Fruit fly (Drosophila melanogaster) whole organism, embryonic: ENCODE results near the gene CG6012.

Source experiments
- Aef1 ChIP-seq: fragments of 200-800 bp; sonication (Bioruptor generic); IDR thresholded peaks from 3 replicates; pipeline ENCODE4 v1.3.6; 2022; ENCODE audit warnings: missing biosample characterization, missing genetic modification characterization
- BtbVII ChIP-seq: fragments of 200-800 bp; sonication (Bioruptor generic); optimal IDR thresholded peaks from 3 replicates; lab custom pipeline; 2017; ENCODE audit warnings: missing biosample characterization, mild to moderate bottlenecking, missing genetic modification characterization
- CG10267 ChIP-seq: fragments of 200-800 bp; sonication (Bioruptor generic); optimal IDR thresholded peaks from 2 replicates; lab custom pipeline; 2018; ENCODE audit warnings: missing biosample characterization, mild to moderate bottlenecking, missing genetic modification characterization, moderate library complexity
- CG11695 ChIP-seq: fragments of 200-800 bp; sonication (Bioruptor generic); IDR thresholded peaks from 3 replicates; pipeline ENCODE4 v1.3.6; 2022; ENCODE audit warnings: missing biosample characterization, missing genetic modification characterization
- CG12071 ChIP-seq: fragments of 200-800 bp; sonication (Bioruptor generic); optimal IDR thresholded peaks from 3 replicates; lab custom pipeline; 2018; ENCODE audit warnings: missing biosample characterization, mild to moderate bottlenecking, missing genetic modification characterization
- CG13424 ChIP-seq: fragments of 200-800 bp; sonication (Bioruptor generic); optimal IDR thresholded peaks from 2 replicates; lab custom pipeline; 2019; ENCODE audit warnings: missing biosample characterization, mild to moderate bottlenecking, missing genetic modification characterization, moderate library complexity
- CG14860 ChIP-seq: fragments of 200-800 bp; sonication (Bioruptor generic); IDR thresholded peaks from 3 replicates; pipeline ENCODE4 v1.3.6; 2022; ENCODE audit warnings: missing biosample characterization, missing genetic modification characterization; ENCODE audit not compliant: partially characterized antibody
- CG15269 ChIP-seq: fragments of 200-800 bp; sonication (Bioruptor generic); optimal IDR thresholded peaks from 2 replicates; lab custom pipeline; 2018; ENCODE audit warnings: missing biosample characterization, mild to moderate bottlenecking, missing genetic modification characterization, moderate library complexity
- CG1529 ChIP-seq: fragments of 200-800 bp; sonication (Bioruptor generic); optimal IDR thresholded peaks from 3 replicates; lab custom pipeline; 2018; ENCODE audit warnings: missing biosample characterization, missing genetic modification characterization
- CG15601 ChIP-seq: fragments of 200-800 bp; sonication (Bioruptor generic); optimal IDR thresholded peaks from 3 replicates; lab custom pipeline; 2019; ENCODE audit warnings: missing biosample characterization, mild to moderate bottlenecking, missing genetic modification characterization, moderate library complexity
- CG15696 ChIP-seq: fragments of 200-800 bp; sonication (Bioruptor generic); optimal IDR thresholded peaks from 2 replicates; lab custom pipeline; 2019; ENCODE audit warnings: missing biosample characterization, mild to moderate bottlenecking, missing genetic modification characterization, moderate library complexity
- CG17361 ChIP-seq: fragments of 200-800 bp; sonication (Bioruptor generic); IDR thresholded peaks from 3 replicates; pipeline ENCODE4 v1.3.6; 2022; ENCODE audit warnings: missing biosample characterization, missing genetic modification characterization
- CG2712 ChIP-seq: fragments of 200-800 bp; optimal IDR thresholded peaks from 3 replicates; lab custom pipeline; 2019; ENCODE audit warnings: missing biosample characterization, mild to moderate bottlenecking, missing genetic modification characterization, moderate library complexity
- CG30431 ChIP-seq: fragments of 200-800 bp; sonication (Bioruptor generic); optimal IDR thresholded peaks from 2 replicates; lab custom pipeline; 2017; ENCODE audit warnings: missing biosample characterization, missing genetic modification characterization
- CG3407 ChIP-seq: fragments of 200-800 bp; sonication (Bioruptor generic); optimal IDR thresholded peaks from 2 replicates; lab custom pipeline; 2018; ENCODE audit warnings: missing biosample characterization, mild to moderate bottlenecking, missing genetic modification characterization
- CG6254 ChIP-seq: fragments of 200-800 bp; sonication (Bioruptor generic); optimal IDR thresholded peaks from 3 replicates; lab custom pipeline; 2017; ENCODE audit warnings: mild to moderate bottlenecking, missing biosample characterization, missing genetic modification reagents, missing genetic modification characterization
- Camta ChIP-seq: fragments of 200-800 bp; sonication (Bioruptor generic); optimal IDR thresholded peaks from 2 replicates; lab custom pipeline; 2016; ENCODE audit warnings: missing biosample characterization, missing genetic modification characterization
- D19A ChIP-seq: fragments of 200-800 bp; optimal IDR thresholded peaks from 3 replicates; lab custom pipeline; 2019; ENCODE audit warnings: missing biosample characterization, mild to moderate bottlenecking, missing genetic modification characterization, moderate library complexity
- Deaf1 ChIP-seq: fragments of 200-800 bp; optimal IDR thresholded peaks from 3 replicates; lab custom pipeline; 2019; ENCODE audit warnings: missing biosample characterization, mild to moderate bottlenecking, missing genetic modification characterization, moderate library complexity
- Doc2 ChIP-seq: fragments of 200-800 bp; sonication (Bioruptor generic); IDR thresholded peaks from 2 replicates; pipeline ENCODE4 v1.3.6; 2022; ENCODE audit warnings: missing biosample characterization, missing genetic modification characterization
- E2f2 ChIP-seq: fragments of 200-800 bp; sonication (Bioruptor generic); IDR thresholded peaks from 2 replicates; pipeline ENCODE4 v1.3.6; 2022; ENCODE audit warnings: missing biosample characterization, missing genetic modification characterization
- Fer3 ChIP-seq: fragments of 200-800 bp; sonication (Bioruptor generic); optimal IDR thresholded peaks from 2 replicates; lab custom pipeline; 2018; ENCODE audit warnings: missing biosample characterization, mild to moderate bottlenecking, missing genetic modification characterization, moderate library complexity
- Hr3 ChIP-seq: fragments of 200-800 bp; sonication (Bioruptor generic); optimal IDR thresholded peaks from 3 replicates; lab custom pipeline; 2016; ENCODE audit warnings: missing biosample characterization, missing genetic modification characterization
- Hr51 ChIP-seq, 2 experiments: fragments of 200-800 bp; sonication (Bioruptor generic); optimal IDR thresholded peaks; 2 replicates in 1 of 2; 3 replicates in 1 of 2; lab custom pipeline; 2016 to 2018; ENCODE audit warnings: missing biosample characterization in 2 of 2, missing genetic modification characterization in 2 of 2, mild to moderate bottlenecking in 1 of 2, moderate library complexity in 1 of 2
- Hr78 ChIP-seq, 2 experiments: fragments of 200-800 bp in 1 of 2; fragments of >200 bp in 1 of 2; sonication (Bioruptor generic) in 1 of 2; optimal IDR thresholded peaks; 2 replicates each; lab custom pipeline; 2017 to 2019; ENCODE audit warnings: missing biosample characterization in 2 of 2, missing genetic modification characterization in 2 of 2, mild to moderate bottlenecking in 1 of 2, moderate library complexity in 1 of 2
- Nf-YB ChIP-seq: fragments of 200-800 bp; sonication (Bioruptor generic); optimal IDR thresholded peaks from 3 replicates; lab custom pipeline; 2019; ENCODE audit warnings: missing biosample characterization, mild to moderate bottlenecking, missing genetic modification characterization, moderate library complexity
- NfI ChIP-seq: fragments of 200-800 bp; sonication (Bioruptor generic); optimal IDR thresholded peaks from 3 replicates; lab custom pipeline; 2018; ENCODE audit warnings: missing biosample characterization, mild to moderate bottlenecking, missing genetic modification characterization, moderate library complexity
- Six4 ChIP-seq: fragments of 200-800 bp; sonication (Bioruptor generic); optimal IDR thresholded peaks from 2 replicates; lab custom pipeline; 2016; ENCODE audit warnings: missing biosample characterization, missing genetic modification characterization
- Ssrp ChIP-seq: fragments of 200-800 bp; sonication (Bioruptor generic); optimal IDR thresholded peaks from 2 replicates; lab custom pipeline; 2018; ENCODE audit warnings: missing biosample characterization, mild to moderate bottlenecking, missing genetic modification characterization, moderate library complexity
- YL-1 ChIP-seq: fragments of 200-800 bp; sonication (Bioruptor generic); optimal IDR thresholded peaks from 3 replicates; lab custom pipeline; 2017; ENCODE audit warnings: missing biosample characterization, mild to moderate bottlenecking, missing genetic modification characterization
- amos ChIP-seq: fragments of 200-800 bp; sonication (Bioruptor generic); IDR thresholded peaks from 2 replicates; pipeline ENCODE4 v1.3.6; 2022; ENCODE audit warnings: missing biosample characterization, missing genetic modification characterization; ENCODE audit not compliant: partially characterized antibody
- ap ChIP-seq: fragments of 200-800 bp; sonication (Bioruptor generic); IDR thresholded peaks from 2 replicates; pipeline ENCODE4 v1.3.6; 2022; ENCODE audit warnings: missing biosample characterization, missing genetic modification characterization
- ash1 ChIP-seq: fragments of 200-800 bp; sonication (Bioruptor generic); optimal IDR thresholded peaks from 2 replicates; lab custom pipeline; 2018; ENCODE audit warnings: missing biosample characterization, mild to moderate bottlenecking, missing genetic modification characterization
- cato ChIP-seq: fragments of 200-800 bp; sonication (Bioruptor generic); optimal IDR thresholded peaks from 2 replicates; lab custom pipeline; 2016; ENCODE audit warnings: missing biosample characterization, missing genetic modification characterization, borderline replicate concordance
- cg ChIP-seq: fragments of 200-800 bp; sonication (Bioruptor generic); optimal IDR thresholded peaks from 3 replicates; lab custom pipeline; 2019; ENCODE audit warnings: missing biosample characterization, mild to moderate bottlenecking, missing genetic modification characterization, moderate library complexity
- dysf ChIP-seq: fragments of 200-800 bp; sonication (Bioruptor generic); IDR thresholded peaks from 3 replicates; pipeline ENCODE4 v1.3.6; 2022; ENCODE audit warnings: missing biosample characterization, missing genetic modification characterization
- fd96Cb ChIP-seq: fragments of 200-800 bp; sonication (Bioruptor generic); optimal IDR thresholded peaks from 2 replicates; lab custom pipeline; 2018; ENCODE audit warnings: missing biosample characterization, mild to moderate bottlenecking, missing genetic modification characterization, moderate library complexity
- grn ChIP-seq: fragments of 200-800 bp; sonication (Bioruptor generic); optimal IDR thresholded peaks from 3 replicates; lab custom pipeline; 2017; ENCODE audit warnings: missing biosample characterization, missing genetic modification characterization
- knrl ChIP-seq: fragments of 200-800 bp; sonication (Bioruptor generic); IDR thresholded peaks from 3 replicates; pipeline ENCODE4 v1.3.6; 2022; ENCODE audit warnings: missing biosample characterization, missing genetic modification characterization; ENCODE audit not compliant: partially characterized antibody
- lmd ChIP-seq: fragments of 200-800 bp; sonication (Bioruptor generic); IDR thresholded peaks from 2 replicates; pipeline ENCODE4 v1.3.6; 2022; ENCODE audit warnings: missing biosample characterization, missing genetic modification characterization
- lola ChIP-seq, 3 experiments: fragments of >200 bp in 2 of 3; fragments of 200-800 bp in 1 of 3; sonication (Bioruptor generic) in 1 of 3; optimal IDR thresholded peaks; 2 replicates each; lab custom pipeline; 2017 to 2019; ENCODE audit warnings: missing biosample characterization in 3 of 3, missing genetic modification characterization in 3 of 3, mild to moderate bottlenecking in 1 of 3, moderate library complexity in 1 of 3
- nmo ChIP-seq: fragments of 200-800 bp; sonication (Bioruptor generic); optimal IDR thresholded peaks from 2 replicates; lab custom pipeline; 2018; ENCODE audit warnings: missing biosample characterization, mild to moderate bottlenecking, missing genetic modification characterization, moderate library complexity
- otp ChIP-seq: fragments of 200-800 bp; sonication (Bioruptor generic); IDR thresholded peaks from 3 replicates; pipeline ENCODE4, ENCODE4 v1.3.6; 2022; ENCODE audit warnings: missing biosample characterization, missing genetic modification characterization
- phol ChIP-seq: fragments of 200-800 bp; sonication (Bioruptor generic); optimal IDR thresholded peaks from 3 replicates; lab custom pipeline; 2018; ENCODE audit warnings: missing biosample characterization, mild to moderate bottlenecking, missing genetic modification characterization, moderate library complexity
- slbo ChIP-seq: fragments of 200-800 bp; sonication (Bioruptor generic); IDR thresholded peaks from 2 replicates; pipeline ENCODE4 v1.3.6; 2022; ENCODE audit warnings: missing biosample characterization, missing genetic modification characterization
- stc ChIP-seq: fragments of 200-800 bp; sonication (Bioruptor generic); IDR thresholded peaks from 2 replicates; pipeline ENCODE4 v1.3.6; 2022; ENCODE audit warnings: missing biosample characterization, missing genetic modification characterization
- trem ChIP-seq: fragments of 200-800 bp; optimal IDR thresholded peaks from 3 replicates; lab custom pipeline; 2019; ENCODE audit warnings: missing biosample characterization, mild to moderate bottlenecking, missing genetic modification characterization, moderate library complexity
- unpg ChIP-seq: fragments of 200-800 bp; sonication (Bioruptor generic); optimal IDR thresholded peaks from 3 replicates; lab custom pipeline; 2018; ENCODE audit warnings: missing biosample characterization, mild to moderate bottlenecking, missing genetic modification characterization, moderate library complexity
- zfh2 ChIP-seq: fragments of 200-800 bp; sonication (Bioruptor generic); optimal IDR thresholded peaks from 2 replicates; lab custom pipeline; 2016; ENCODE audit warnings: missing biosample characterization, missing genetic modification characterization

Gene CG6012

DNA sequence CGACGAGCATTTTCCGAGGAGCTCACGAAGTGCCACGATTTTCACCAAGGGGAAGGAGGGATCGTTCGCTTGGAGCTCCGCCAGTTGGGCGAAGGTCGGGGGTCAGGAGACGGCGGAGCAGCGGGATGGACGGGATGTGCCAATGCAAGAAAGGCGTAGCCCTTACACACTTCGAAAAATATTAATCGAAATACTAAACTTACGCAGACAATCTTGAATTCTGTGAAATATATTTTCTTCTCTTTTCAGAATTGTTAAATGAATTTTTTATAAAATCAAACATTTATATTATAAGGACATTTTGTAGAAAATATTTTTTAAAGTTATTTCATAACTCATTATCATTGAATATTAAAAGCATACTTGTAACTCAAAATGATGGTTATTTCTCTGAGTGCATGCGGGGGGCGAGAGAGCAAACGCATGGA is 7.6 kb upstream of the CG6012 start (continued):
- TF ChIP-seq CG13424 (tag; lab: Kevin White, UChicago) = peak; percentile 74
- TF ChIP-seq Hr3 (GFP tag; lab: Kevin White, UChicago) = peak; percentile 23
- TF ChIP-seq amos (GFP tag; lab: Robert Waterston, UW) = no peak
- TF ChIP-seq CG3407 (GFP tag; lab: Kevin White, UChicago) = peak; percentile 16
- no peak for TF ChIP-seq cato (GFP tag; lab: Kevin White, UChicago)
- peak; percentile 72 for TF ChIP-seq CG2712 (tag; lab: Kevin White, UChicago)
- peak; percentile 66 for TF ChIP-seq nmo (GFP tag; lab: Kevin White, UChicago)
- peak; percentile 69; the same call in 2 of the 3 replicates for TF ChIP-seq CG17361 (GFP tag; lab: Robert Waterston, UW)
- no peak for TF ChIP-seq zfh2 (GFP tag; lab: Kevin White, UChicago)
- no peak for TF ChIP-seq cg (GFP tag; lab: Kevin White, UChicago)
- TF ChIP-seq stc (GFP tag; lab: Robert Waterston, UW) = peak; percentile 44; the same call in 1 of the 2 replicates
- TF ChIP-seq Six4 (GFP tag; lab: Kevin White, UChicago) = no peak
- no peak for TF ChIP-seq otp (GFP tag; lab: Robert Waterston, UW)
- TF ChIP-seq CG12071 (GFP tag; lab: Kevin White, UChicago) = no peak
- TF ChIP-seq lola (GFP tag; optimal IDR thresholded peaks at IDR 0.05; lab: Kevin White, UChicago) = peak in 1 of 3 experiments; percentile 23
- TF ChIP-seq CG1529 (GFP tag; lab: Kevin White, UChicago) = no peak
- TF ChIP-seq Fer3 (tag; lab: Kevin White, UChicago) = peak; percentile 19
- TF ChIP-seq BtbVII (GFP tag; lab: Kevin White, UChicago) = peak; percentile 17
- peak; percentile 45 for TF ChIP-seq D19A
- peak; percentile 44 for TF ChIP-seq fd96Cb (tag; lab: Kevin White, UChicago)
- TF ChIP-seq Aef1 (GFP tag; lab: Robert Waterston, UW) = peak; percentile 36; the same call in 1 of the 3 replicates
- no peak for TF ChIP-seq CG30431 (GFP tag; lab: Kevin White, UChicago)
- TF ChIP-seq unpg (GFP tag; lab: Kevin White, UChicago) = peak; percentile 60
- 0 out of 2 replicates have a peak, but pooled peaks have one; percentile 13 for TF ChIP-seq ap (GFP tag; lab: Robert Waterston, UW)
- peak; percentile 12 for TF ChIP-seq NfI (GFP tag; lab: Kevin White, UChicago)
- TF ChIP-seq CG15696 (tag; lab: Kevin White, UChicago) = no peak
- peak in 1 of 2 experiments; percentile 79 for TF ChIP-seq Hr51 (GFP tag; optimal IDR thresholded peaks at IDR 0.05; lab: Kevin White, UChicago)
- 0 out of 2 replicates have a peak, but pooled peaks have one; percentile 13 for TF ChIP-seq Doc2 (GFP tag; lab: Robert Waterston, UW)
- no peak for TF ChIP-seq CG6254 (GFP tag; lab: Kevin White, UChicago)
- no peak for TF ChIP-seq Camta (GFP tag; lab: Kevin White, UChicago)
- peak; percentile 34 for TF ChIP-seq Nf-YB (GFP tag; lab: Kevin White, UChicago)
- peak; percentile 44; the same call in 2 of the 3 replicates for TF ChIP-seq CG11695 (GFP tag; lab: Robert Waterston, UW)
- peak; percentile 29; the same call in 1 of the 2 replicates for TF ChIP-seq E2f2 (GFP tag; lab: Robert Waterston, UW)
- TF ChIP-seq lmd (GFP tag; lab: Robert Waterston, UW) = peak; percentile 73
- TF ChIP-seq knrl (GFP tag; lab: Robert Waterston, UW) = no peak
- no peak for TF ChIP-seq YL-1 (GFP tag; lab: Kevin White, UChicago)
- peak; percentile 34 for TF ChIP-seq CG15601 (tag; lab: Kevin White, UChicago)
- TF ChIP-seq phol (tag; lab: Kevin White, UChicago) = peak; percentile 57
- TF ChIP-seq Ssrp (tag; lab: Kevin White, UChicago) = peak; percentile 62
- TF ChIP-seq Deaf1 (tag; lab: Kevin White, UChicago) = peak; percentile 91
- no peak for TF ChIP-seq CG14860 (GFP tag; lab: Robert Waterston, UW)
- peak in 1 of 2 experiments; percentile 96 for TF ChIP-seq Hr78 (GFP tag; optimal IDR thresholded peaks at IDR 0.05; lab: Kevin White, UChicago)
- no peak for TF ChIP-seq ash1
- TF ChIP-seq dysf (GFP tag; lab: Robert Waterston, UW) = peak; percentile 75
- TF ChIP-seq slbo (GFP tag; lab: Robert Waterston, UW) = peak; percentile 60
- TF ChIP-seq CG10267 (tag; lab: Kevin White, UChicago) = peak; percentile 29
- TF ChIP-seq CG15269 (tag; lab: Kevin White, UChicago) = peak; percentile 66
- no peak for TF ChIP-seq trem
- no peak for TF ChIP-seq grn (GFP tag; lab: Kevin White, UChicago)
